Worm (Caenorhabditis elegans) whole organism, L4/young adult: ENCODE data around the gene C13C4.6.

Source experiments
- W03F9.2 ChIP-seq: fragments of 150-350 bp; optimal IDR thresholded peaks from 2 replicates; lab custom pipeline; 2014; ENCODE audit warnings: missing biosample characterization, missing genetic modification characterization
- dao-5 ChIP-seq: sonication (generic microtip); optimal IDR thresholded peaks from 2 replicates; lab custom pipeline; 2016; ENCODE audit warnings: missing genotype, missing genetic modification characterization, moderate library complexity, missing compliant biosample characterization
- him-1 ChIP-seq: sonication (generic microtip); optimal IDR thresholded peaks from 2 replicates; lab custom pipeline; 2016; ENCODE audit warnings: missing genotype, missing genetic modification reagents, missing genetic modification characterization, missing compliant biosample characterization

- no peak for TF ChIP-seq W03F9.2
- no peak for TF ChIP-seq dao-5
- no peak for TF ChIP-seq him-1
Measured at ce11 chrV:12152857-12153256, 31.5 kb downstream of the C13C4.6 start, which contains the start of gene C27A7.8.
